Fruit fly (Drosophila melanogaster): ENCODE results near the gene CG3308.
A peak's percentile ranks its signal among the peaks of the same experiment; 100 is the strongest.

CG3308 gene

DNA sequence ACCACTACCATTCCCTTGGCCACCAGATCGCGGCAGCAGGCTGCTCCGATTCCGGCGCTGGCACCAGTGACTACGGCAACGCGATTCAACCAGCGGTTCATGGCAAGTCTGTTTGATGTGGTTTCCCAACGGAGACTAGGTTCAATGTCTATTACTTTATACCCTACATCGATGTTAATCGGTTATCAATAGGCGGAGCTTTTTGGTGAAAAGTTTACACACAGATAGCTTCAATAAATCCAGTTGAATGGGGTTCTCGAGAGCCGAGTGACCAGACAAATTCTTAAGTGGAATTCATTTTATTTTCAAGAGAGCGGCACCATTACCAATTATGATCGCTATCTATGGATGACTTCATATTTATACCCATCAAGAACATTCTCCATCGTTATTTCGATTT lies 2.5 kb upstream of the CG3308 start, which contains the start of gene CG3301:
Gene CG3301, minus strand, starts transcription at position 139 of the 400 bp plus-strand sequence.
- TF ChIP-seq Rel (GFP tag; optimal IDR thresholded peaks at IDR 0.05), result no peak
- TF ChIP-seq Rel (tag; optimal IDR thresholded peaks at IDR 0.05), result peak; percentile 94
- no peak for TF ChIP-seq lola (GFP tag; optimal IDR thresholded peaks at IDR 0.05)
- TF ChIP-seq dl (GFP tag; optimal IDR thresholded peaks at IDR 0.05; ENCODE audit: insufficient read depth in 1 of 2, partially characterized antibody in 2 of 2), result no peak
- TF ChIP-seq Hnf4 (GFP tag; optimal IDR thresholded peaks at IDR 0.05), result peak; percentile 36
- no peak for TF ChIP-seq CG9705 (GFP tag; optimal IDR thresholded peaks at IDR 0.05)
- TF ChIP-seq brk (GFP tag; optimal IDR thresholded peaks at IDR 0.05), result no peak
- no peak for TF ChIP-seq Hr78 (GFP tag; optimal IDR thresholded peaks at IDR 0.05)
- peak; percentile 82 for TF ChIP-seq fru (GFP tag; optimal IDR thresholded peaks at IDR 0.05)
- TF ChIP-seq Mio (GFP tag; optimal IDR thresholded peaks at IDR 0.05), result no peak
- TF ChIP-seq Dfd (GFP tag; optimal IDR thresholded peaks at IDR 0.05), result no peak

DNA sequence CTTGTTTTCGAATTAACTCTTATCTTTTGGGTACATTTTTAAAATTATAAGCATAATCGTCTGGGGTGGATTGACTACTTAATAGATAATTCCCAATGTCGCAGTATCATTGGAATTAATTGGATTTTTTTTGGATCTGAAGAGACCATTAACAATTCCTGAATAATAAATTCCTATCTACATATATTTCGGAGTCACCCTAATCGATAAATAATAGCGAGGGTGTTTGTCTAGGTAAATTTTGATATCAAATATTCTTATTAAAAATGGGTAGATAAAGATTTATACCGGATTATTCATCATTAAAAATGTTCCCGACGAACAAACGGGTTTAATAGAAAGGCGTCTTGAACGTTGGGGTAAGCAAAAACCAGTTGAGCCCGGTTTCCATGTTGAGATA lies 1.3 kb upstream of the CG3308 start:
- TF ChIP-seq HLH106 (tag; optimal IDR thresholded peaks at IDR 0.05), result no peak

DNA sequence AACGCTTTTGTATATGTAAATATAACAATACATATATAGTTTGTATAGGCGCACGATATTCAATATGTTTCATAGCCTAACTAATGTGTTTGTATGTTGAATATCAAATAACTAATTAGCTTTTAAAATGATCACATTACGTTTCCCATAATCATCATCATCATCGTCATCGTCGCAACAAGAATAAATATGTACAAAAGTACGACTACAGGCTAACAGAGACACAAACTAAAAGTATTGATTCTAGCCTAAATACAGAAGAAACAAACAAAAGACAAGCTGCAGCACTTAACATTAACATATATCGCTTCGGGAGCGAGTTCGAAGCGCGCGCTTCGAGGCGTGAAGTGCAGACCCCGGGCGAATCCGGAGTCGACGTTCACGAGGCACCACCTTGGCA lies 2.4 kb downstream of the CG3308 start:
- TF ChIP-seq jim (GFP tag; optimal IDR thresholded peaks at IDR 0.05) (no peak), CG32264 (GFP tag; optimal IDR thresholded peaks at IDR 0.05) (no peak), usp (GFP tag; optimal IDR thresholded peaks at IDR 0.05) (no peak), Hnf4 (GFP tag; optimal IDR thresholded peaks at IDR 0.05) (no peak), lola (GFP tag; optimal IDR thresholded peaks at IDR 0.05) (no peak)

DNA sequence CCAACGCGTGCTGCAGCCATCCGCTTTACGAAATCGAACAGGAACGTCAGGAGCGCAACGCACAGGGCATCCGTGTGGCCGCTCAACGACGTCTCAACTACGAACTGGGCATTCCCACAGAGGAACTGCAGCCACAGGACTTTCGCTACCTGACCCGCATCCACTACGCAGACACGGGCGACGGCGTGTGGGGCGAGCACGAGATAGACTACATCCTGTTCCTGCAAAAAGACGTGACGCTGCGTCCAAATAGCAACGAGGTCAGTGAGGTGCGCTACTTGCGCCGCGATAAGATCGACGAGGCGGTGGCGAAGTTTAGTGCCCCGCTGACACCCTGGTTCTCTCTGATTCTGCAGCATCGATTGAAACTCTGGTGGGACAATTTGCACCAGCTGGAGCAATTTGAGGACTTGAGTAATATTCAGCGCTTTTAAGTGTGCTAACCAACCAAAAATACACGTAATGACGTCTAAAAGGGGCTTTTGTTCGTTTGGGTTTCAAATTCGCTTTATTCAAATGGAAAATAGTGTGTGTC lies 2.9 kb downstream of the CG3308 start:
- TF ChIP-seq h (GFP tag; optimal IDR thresholded peaks at IDR 0.05) (no peak), dsf (GFP tag; optimal IDR thresholded peaks at IDR 0.05; ENCODE audit: borderline replicate concordance) (no peak), ey (GFP tag; optimal IDR thresholded peaks at IDR 0.05) (no peak), Rel (GFP tag; optimal IDR thresholded peaks at IDR 0.05) (no peak), Rel (tag; optimal IDR thresholded peaks at IDR 0.05) (no peak), Mio (GFP tag; optimal IDR thresholded peaks at IDR 0.05) (no peak), tai (GFP tag; optimal IDR thresholded peaks at IDR 0.05) (no peak), foxo (GFP tag; optimal IDR thresholded peaks at IDR 0.05) (no peak), Jra (GFP tag; optimal IDR thresholded peaks at IDR 0.05) (no peak), sage (GFP tag; optimal IDR thresholded peaks at IDR 0.05) (no peak), woc (GFP tag; optimal IDR thresholded peaks at IDR 0.05) (no peak), CG32264 (GFP tag; optimal IDR thresholded peaks at IDR 0.05) (no peak), Myc (optimal IDR thresholded peaks at IDR 0.05) (no peak), Hnf4 (GFP tag; optimal IDR thresholded peaks at IDR 0.05) (no peak), rgr (GFP tag; optimal IDR thresholded peaks at IDR 0.05) (no peak), dl (GFP tag; optimal IDR thresholded peaks at IDR 0.05; ENCODE audit: insufficient read depth in 1 of 2, partially characterized antibody in 2 of 2) (no peak), pan (optimal IDR thresholded peaks at IDR 0.05) (no peak), jim (GFP tag; optimal IDR thresholded peaks at IDR 0.05) (no peak), usp (GFP tag; optimal IDR thresholded peaks at IDR 0.05) (no peak)

DNA sequence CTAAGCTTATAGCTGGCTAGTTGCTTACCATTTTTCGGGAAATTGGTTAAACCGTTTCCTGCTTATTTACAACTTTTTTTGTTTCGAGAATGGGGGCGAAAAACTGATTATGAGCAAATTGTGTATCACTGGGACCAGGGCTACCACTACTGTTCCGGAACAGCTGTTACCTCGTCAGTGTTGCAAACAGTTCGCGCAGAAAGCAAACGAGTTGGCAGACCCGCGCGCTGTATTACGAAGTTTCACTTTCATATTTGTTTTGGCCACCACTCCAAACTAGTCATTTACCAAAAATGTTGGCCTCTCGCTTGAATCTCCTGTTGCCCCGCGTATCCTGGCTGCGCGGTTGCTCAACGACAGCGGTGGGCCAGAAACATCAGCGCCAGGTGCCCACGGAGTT lies 3.7 kb downstream of the CG3308 start, which contains the start of the genes AP-2sigma and Idi:
Gene AP-2sigma, minus strand, starts transcription at position 153 of the 400 bp plus-strand sequence.
Gene Idi, plus strand, starts transcription at position 204 of the 400 bp plus-strand sequence.
- TF ChIP-seq brk (GFP tag; optimal IDR thresholded peaks at IDR 0.05), result no peak
- TF ChIP-seq sv (GFP tag; optimal IDR thresholded peaks at IDR 0.05), result no peak
- TF ChIP-seq fru (GFP tag; optimal IDR thresholded peaks at IDR 0.05), result no peak
- TF ChIP-seq Hnf4 (GFP tag; optimal IDR thresholded peaks at IDR 0.05), result peak; percentile 15
- no peak for TF ChIP-seq dsf (GFP tag; optimal IDR thresholded peaks at IDR 0.05; ENCODE audit: borderline replicate concordance)
- TF ChIP-seq foxo (GFP tag; optimal IDR thresholded peaks at IDR 0.05), result peak in 1 of 2 experiments; percentile 58
- no peak for TF ChIP-seq pan (optimal IDR thresholded peaks at IDR 0.05)
- no peak for TF ChIP-seq lola (GFP tag; optimal IDR thresholded peaks at IDR 0.05)
- peak; percentile 8 for TF ChIP-seq Dif (GFP tag; optimal IDR thresholded peaks at IDR 0.05; ENCODE audit: partially characterized antibody)
- TF ChIP-seq OdsH (GFP tag; optimal IDR thresholded peaks at IDR 0.05), result peak; percentile 4
- peak; percentile 47 for TF ChIP-seq h (GFP tag; optimal IDR thresholded peaks at IDR 0.05)
- TF ChIP-seq Hr83 (GFP tag; optimal IDR thresholded peaks at IDR 0.05; ENCODE audit: poor library complexity, severe bottlenecking), result peak; percentile 37
- TF ChIP-seq Rel (GFP tag; optimal IDR thresholded peaks at IDR 0.05), result no peak
- TF ChIP-seq Rel (tag; optimal IDR thresholded peaks at IDR 0.05), result peak; percentile 48
- peak; percentile 23 for TF ChIP-seq br (GFP tag; optimal IDR thresholded peaks at IDR 0.05)
- TF ChIP-seq HLH106 (tag; optimal IDR thresholded peaks at IDR 0.05), result peak; percentile 32
- TF ChIP-seq rgr (GFP tag; optimal IDR thresholded peaks at IDR 0.05), result peak; percentile 57
- TF ChIP-seq Sp1 (GFP tag; optimal IDR thresholded peaks at IDR 0.05), result peak; percentile 30
